Fruit fly (Drosophila melanogaster) whole organism, wandering third instar larva: ENCODE results near the gene CG5191.

ENCODE experiments used
- Abd-B ChIP-seq: fragments of >200 bp; optimal IDR thresholded peaks from 2 replicates; lab custom pipeline; 2017; ENCODE audit warnings: missing biosample characterization, missing genetic modification characterization
- CG9705 ChIP-seq: fragments of 200-800 bp; sonication (Bioruptor generic); optimal IDR thresholded peaks from 2 replicates; lab custom pipeline; 2018; ENCODE audit warnings: missing biosample characterization, mild to moderate bottlenecking, missing genetic modification characterization
- Dif ChIP-seq: fragments of 200-275, 200-300 bp; sonication (Bioruptor generic); optimal IDR thresholded peaks from 2 replicates; lab custom pipeline; 2018; ENCODE audit warnings: missing biosample characterization, missing genetic modification characterization; ENCODE audit not compliant: partially characterized antibody
- HLH106 ChIP-seq: fragments of 200-800 bp; optimal IDR thresholded peaks from 3 replicates; lab custom pipeline; 2019; ENCODE audit warnings: missing biosample characterization, mild to moderate bottlenecking, missing genetic modification characterization, moderate library complexity
- Jra ChIP-seq: sonication (Bioruptor generic); optimal IDR thresholded peaks from 2 replicates; lab custom pipeline; 2016; ENCODE audit warnings: missing biosample characterization, missing genetic modification characterization
- brk ChIP-seq: fragments of 200-800 bp; sonication (Bioruptor generic); optimal IDR thresholded peaks from 2 replicates; lab custom pipeline; 2016; ENCODE audit warnings: missing biosample characterization, mild to moderate bottlenecking, missing genetic modification characterization
- dl ChIP-seq, 2 experiments: fragments of 175-275, 200-275 bp in 1 of 2; fragments of 200-275 bp in 1 of 2; sonication (Bioruptor generic); optimal IDR thresholded peaks; lab custom pipeline; 2018; ENCODE audit warnings: mild to moderate bottlenecking in 2 of 2, missing biosample characterization in 2 of 2, missing genetic modification characterization in 2 of 2, moderate library complexity in 2 of 2; ENCODE audit not compliant: partially characterized antibody in 2 of 2, insufficient read depth in 1 of 2
- ey ChIP-seq: fragments of 200-800 bp; sonication (Bioruptor generic); optimal IDR thresholded peaks from 2 replicates; lab custom pipeline; 2016; ENCODE audit warnings: missing biosample characterization, missing genetic modification characterization
- h ChIP-seq: fragments of 200-800 bp; sonication (Bioruptor generic); optimal IDR thresholded peaks from 3 replicates; lab custom pipeline; 2016; ENCODE audit warnings: missing biosample characterization, mild to moderate bottlenecking, missing genetic modification characterization
- pan ChIP-seq: fragments of >200 bp; optimal IDR thresholded peaks from 2 replicates; lab custom pipeline; 2017
- psq ChIP-seq: fragments of 200-800 bp; sonication (Bioruptor generic); optimal IDR thresholded peaks from 3 replicates; lab custom pipeline; 2017; ENCODE audit warnings: missing biosample characterization, mild to moderate bottlenecking, missing genetic modification characterization, moderate library complexity
- rgr ChIP-seq: fragments of 200-800 bp; sonication (Bioruptor generic); optimal IDR thresholded peaks from 3 replicates; lab custom pipeline; 2016; ENCODE audit warnings: missing biosample characterization, mild to moderate bottlenecking, missing genetic modification characterization
- usp ChIP-seq: fragments of >200 bp; optimal IDR thresholded peaks from 2 replicates; lab custom pipeline; 2017; ENCODE audit warnings: missing biosample characterization, missing genetic modification characterization

DNA sequence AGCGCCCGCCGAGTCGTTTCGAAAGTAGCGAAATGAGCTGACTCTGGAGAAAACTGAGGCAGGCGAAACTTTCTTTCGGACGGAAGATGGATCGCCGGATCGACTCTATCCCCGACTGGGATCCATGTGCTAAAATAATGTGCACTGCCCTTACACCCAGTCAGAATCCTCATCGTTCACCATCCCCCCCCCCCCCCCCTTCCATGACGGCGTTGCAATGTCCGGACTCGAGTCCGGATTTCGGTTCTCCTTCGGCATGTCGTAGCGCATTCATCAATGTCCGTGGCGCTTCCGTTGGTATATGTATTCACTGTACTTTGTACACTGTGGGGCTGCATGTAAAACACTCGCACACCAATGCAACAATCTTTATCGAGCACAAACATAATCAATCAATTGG lies 44.4 kb downstream of the CG5191 start:
- no peak for TF ChIP-seq CG9705 (GFP tag; lab: Kevin White, UChicago)
- TF ChIP-seq Abd-B (GFP tag; lab: Kevin White, UChicago), result no peak
- TF ChIP-seq brk (GFP tag; lab: Kevin White, UChicago), result no peak
- no peak for TF ChIP-seq pan (lab: Kevin White, UChicago)
- no peak for TF ChIP-seq dl (GFP tag; optimal IDR thresholded peaks at IDR 0.05; lab: Kevin White, UChicago; ENCODE audit: insufficient read depth in 1 of 2, partially characterized antibody in 2 of 2)
- no peak for TF ChIP-seq rgr (GFP tag; lab: Kevin White, UChicago)
- TF ChIP-seq HLH106, result no peak
- no peak for TF ChIP-seq psq (GFP tag; lab: Kevin White, UChicago)
- TF ChIP-seq usp (GFP tag; lab: Kevin White, UChicago), result no peak
- TF ChIP-seq h (GFP tag; lab: Kevin White, UChicago), result no peak
- no peak for TF ChIP-seq Dif (GFP tag; lab: Kevin White, UChicago)
- no peak for TF ChIP-seq ey (GFP tag; lab: Kevin White, UChicago)
- TF ChIP-seq Jra (GFP tag; lab: Kevin White, UChicago), result no peak
